Worm (Caenorhabditis elegans) whole organism, late embryonic: ENCODE measurements around the gene K05F1.1.

Experiments
- F13H6.1 ChIP-seq: sonication (generic microtip); optimal IDR thresholded peaks from 2 replicates; lab custom pipeline; 2016; ENCODE audit warnings: missing genetic modification characterization, missing compliant biosample characterization
- ceh-9 ChIP-seq: sonication (generic microtip); optimal IDR thresholded peaks from 2 replicates; lab custom pipeline; 2016; ENCODE audit warnings: mild to moderate bottlenecking, missing genetic modification characterization, inconsistent platforms, missing compliant biosample characterization
- hlh-30 ChIP-seq: sonication (generic microtip); optimal IDR thresholded peaks from 2 replicates; lab custom pipeline; 2017; ENCODE audit warnings: antibody characterized with exemption, missing genetic modification characterization, missing compliant biosample characterization; ENCODE audit not compliant: insufficient read depth
- lim-6 ChIP-seq: sonication (generic microtip); optimal IDR thresholded peaks from 2 replicates; lab custom pipeline; 2016; ENCODE audit warnings: missing genetic modification characterization, missing compliant biosample characterization
- nfya-1 ChIP-seq: sonication (generic microtip); optimal IDR thresholded peaks from 2 replicates; lab custom pipeline; 2017; ENCODE audit warnings: missing genetic modification characterization, mild to moderate bottlenecking, missing compliant biosample characterization, antibody characterized with exemption, moderate library complexity
- pha-4 ChIP-seq: fragments of 150-350 bp; optimal IDR thresholded peaks from 2 replicates; lab custom pipeline; 2018; ENCODE audit warnings: missing biosample characterization, missing genetic modification reagents, missing genetic modification characterization
- rnt-1 ChIP-seq: sonication (generic microtip); optimal IDR thresholded peaks from 2 replicates; lab custom pipeline; 2016; ENCODE audit warnings: missing genetic modification characterization, missing compliant biosample characterization
- sox-4 ChIP-seq: sonication (generic microtip); optimal IDR thresholded peaks from 2 replicates; lab custom pipeline; 2017; ENCODE audit warnings: mild to moderate bottlenecking, missing genetic modification characterization, inconsistent platforms, missing compliant biosample characterization

DNA sequence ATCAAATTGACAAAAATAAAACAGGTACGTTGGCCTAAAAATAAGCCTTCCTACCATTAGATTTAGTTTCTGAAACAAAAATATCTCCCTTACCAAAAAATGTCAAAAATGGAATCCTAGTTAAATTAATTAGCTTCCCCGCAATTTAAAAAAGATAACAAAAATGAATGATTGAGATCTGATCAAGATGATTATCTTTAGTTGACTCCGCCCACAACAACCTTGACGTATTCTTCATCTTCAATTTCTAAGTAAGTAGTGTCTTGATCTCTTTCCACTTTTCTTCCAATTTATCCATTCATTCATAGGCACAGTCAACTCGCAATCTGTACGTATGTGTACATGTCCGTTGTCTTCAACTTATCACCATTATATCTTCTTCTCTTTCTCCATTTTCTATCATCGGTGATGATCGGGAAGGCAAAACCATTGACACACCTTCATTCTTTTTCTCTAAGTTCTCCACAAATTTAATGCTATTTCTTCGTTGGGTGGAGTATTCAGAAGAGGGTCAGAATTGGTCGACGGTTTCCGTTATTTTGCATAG lies 32.8 kb upstream of the K05F1.1 start:
- TF ChIP-seq nfya-1 (tag; lab: Kevin White, UChicago) (no peak), pha-4 (no peak), ceh-9 (tag; lab: Kevin White, UChicago) (no peak), rnt-1 (tag; lab: Kevin White, UChicago) (no peak), hlh-30 (tag; lab: Kevin White, UChicago) (no peak), lim-6 (tag; lab: Kevin White, UChicago) (no peak), sox-4 (tag; lab: Kevin White, UChicago) (no peak), F13H6.1 (tag; lab: Kevin White, UChicago) (no peak)
